Worm (Caenorhabditis elegans): ENCODE results near the gene fbxb-90.
"Not testable (repeated sequence)": the region's sequence is repeated elsewhere in the genome, so short reads cannot be mapped to it uniquely, and the experiment has no call there.

The fbxb-90 gene

ce11 chrII:3781238-3781637, 32.6 kb upstream of the fbxb-90 start:
- no peak for TF ChIP-seq tab-1 (GFP tag; IDR thresholded peaks at IDR 0.05)

DNA sequence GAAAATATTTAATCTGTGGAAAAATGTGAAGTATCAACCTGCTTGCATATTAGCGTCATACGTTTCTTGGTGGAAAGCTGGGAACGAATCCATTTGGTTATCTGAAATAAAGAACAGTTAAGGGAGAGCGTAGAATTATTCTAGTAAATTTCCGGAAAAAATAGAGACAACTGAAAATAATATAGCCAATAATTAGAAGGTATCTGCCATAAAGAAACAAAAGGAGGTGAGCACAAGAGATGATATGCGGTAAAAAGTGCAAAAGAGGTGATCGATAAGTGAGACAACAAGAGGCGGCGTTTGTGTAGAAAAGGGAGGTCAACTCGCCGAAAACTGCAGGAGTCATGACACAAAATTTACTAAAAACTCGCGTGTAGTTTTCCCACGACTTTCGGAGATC, 30.8 kb upstream of the fbxb-90 start, which contains the start of gene T24E12.11:
Gene T24E12.11, minus strand, starts transcription at position 101 of the 400 bp plus-strand sequence.
- TF ChIP-seq flt-1 (GFP tag; IDR thresholded peaks at IDR 0.05) (no peak), cog-1 (tag; optimal IDR thresholded peaks at IDR 0.05) (no peak), tab-1 (GFP tag; IDR thresholded peaks at IDR 0.05) (no peak), T22C8.4 (GFP tag; IDR thresholded peaks at IDR 0.05) (no peak), ztf-23 (GFP tag; IDR thresholded peaks at IDR 0.05) (no peak), ztf-29 (GFP tag; IDR thresholded peaks at IDR 0.05) (no peak), ref-1 (GFP tag; conservative IDR thresholded peaks at IDR 0.05) (no peak), med-1 (GFP tag; optimal IDR thresholded peaks at IDR 0.05; ENCODE audit: insufficient read depth) (no peak), klf-2 (GFP tag; conservative IDR thresholded peaks at IDR 0.05) (no peak)

- TF ChIP-seq cog-1 (tag; optimal IDR thresholded peaks at IDR 0.05) = no peak
- TF ChIP-seq T22C8.4 (GFP tag; IDR thresholded peaks at IDR 0.05) = no peak
- TF ChIP-seq ztf-29 (GFP tag; IDR thresholded peaks at IDR 0.05) = no peak
- no peak for TF ChIP-seq klf-2 (GFP tag; conservative IDR thresholded peaks at IDR 0.05)
- TF ChIP-seq ztf-23 (GFP tag; IDR thresholded peaks at IDR 0.05) = no peak
- no peak for TF ChIP-seq tab-1 (GFP tag; IDR thresholded peaks at IDR 0.05)
- TF ChIP-seq med-1 (GFP tag; optimal IDR thresholded peaks at IDR 0.05; ENCODE audit: insufficient read depth) = no peak
- TF ChIP-seq flt-1 (GFP tag; IDR thresholded peaks at IDR 0.05) = no peak
- no peak for TF ChIP-seq ref-1 (GFP tag; conservative IDR thresholded peaks at IDR 0.05)
Observed at ce11 chrII:3777802-3778201, 29.2 kb upstream of the fbxb-90 start.

ce11 chrII:3775719-3776118, 27.1 kb upstream of the fbxb-90 start, which contains the start of gene T24E12.3:
Gene T24E12.3, plus strand, starts transcription at chrII:3776019.
- TF ChIP-seq flt-1 (GFP tag; IDR thresholded peaks at IDR 0.05) = no peak
- TF ChIP-seq ref-1 (GFP tag; conservative IDR thresholded peaks at IDR 0.05) = no peak
- no peak for TF ChIP-seq ztf-23 (GFP tag; IDR thresholded peaks at IDR 0.05)
- TF ChIP-seq cog-1 (tag; optimal IDR thresholded peaks at IDR 0.05) = no peak
- no peak for TF ChIP-seq tab-1 (GFP tag; IDR thresholded peaks at IDR 0.05)
- TF ChIP-seq T22C8.4 (GFP tag; IDR thresholded peaks at IDR 0.05) = no peak
- no peak for TF ChIP-seq med-1 (GFP tag; optimal IDR thresholded peaks at IDR 0.05; ENCODE audit: insufficient read depth)
- no peak for TF ChIP-seq klf-2 (GFP tag; conservative IDR thresholded peaks at IDR 0.05)
- no peak for TF ChIP-seq ztf-29 (GFP tag; IDR thresholded peaks at IDR 0.05)

DNA sequence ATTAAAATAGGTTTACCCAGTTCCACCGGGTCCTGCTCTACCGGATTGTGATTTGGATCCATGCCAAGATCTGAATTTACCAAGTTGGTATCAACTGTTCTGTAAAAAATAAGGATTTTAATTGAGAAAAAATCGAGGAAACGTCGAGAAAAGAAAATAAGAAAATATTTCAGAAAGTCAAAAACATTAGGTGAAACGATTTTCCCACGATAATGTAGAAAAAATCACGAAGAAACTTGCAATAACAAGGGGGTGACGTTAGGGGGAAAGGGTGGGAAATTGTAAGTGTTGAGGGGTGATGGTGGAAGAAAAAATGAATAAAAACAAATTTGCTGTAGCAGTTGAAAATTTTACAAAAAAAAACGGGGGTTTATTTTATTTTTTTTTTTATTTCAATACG, 24.5 kb upstream of the fbxb-90 start, which contains the start of gene T24E12.10:
Gene T24E12.10, minus strand, starts transcription at position 101 of the 400 bp plus-strand sequence.
- TF ChIP-seq T22C8.4 (GFP tag; IDR thresholded peaks at IDR 0.05) (no peak), cog-1 (tag; optimal IDR thresholded peaks at IDR 0.05) (no peak), ztf-23 (GFP tag; IDR thresholded peaks at IDR 0.05) (no peak), klf-2 (GFP tag; conservative IDR thresholded peaks at IDR 0.05) (no peak), ref-1 (GFP tag; conservative IDR thresholded peaks at IDR 0.05) (no peak), med-1 (GFP tag; optimal IDR thresholded peaks at IDR 0.05; ENCODE audit: insufficient read depth) (no peak), tab-1 (GFP tag; IDR thresholded peaks at IDR 0.05) (no peak), flt-1 (GFP tag; IDR thresholded peaks at IDR 0.05) (no peak), ztf-29 (GFP tag; IDR thresholded peaks at IDR 0.05) (no peak)

DNA sequence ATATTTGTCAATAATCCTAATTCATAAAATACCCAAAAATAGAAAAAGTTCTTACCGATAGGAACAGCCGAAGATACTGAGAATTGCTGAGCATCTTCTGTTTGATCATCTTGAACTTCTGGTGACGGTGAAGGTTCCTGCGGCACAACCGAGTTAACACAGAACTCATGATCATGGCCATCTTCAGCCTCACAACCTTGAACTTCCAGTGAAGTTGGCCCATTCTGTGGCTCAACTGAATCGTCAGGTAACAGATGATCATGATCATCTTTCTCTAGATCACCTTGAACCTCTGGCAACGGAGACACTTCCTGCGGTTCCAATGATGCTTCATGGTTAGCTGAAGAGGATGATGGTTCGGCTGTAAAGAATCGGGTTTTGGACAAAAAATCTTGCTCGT, 23.0 kb upstream of the fbxb-90 start:
- no peak for TF ChIP-seq ref-1 (GFP tag; conservative IDR thresholded peaks at IDR 0.05)
- TF ChIP-seq tab-1 (GFP tag; IDR thresholded peaks at IDR 0.05) = no peak
- no peak for TF ChIP-seq ztf-23 (GFP tag; IDR thresholded peaks at IDR 0.05)
- TF ChIP-seq flt-1 (GFP tag; IDR thresholded peaks at IDR 0.05) = no peak
- TF ChIP-seq klf-2 (GFP tag; conservative IDR thresholded peaks at IDR 0.05) = no peak
- no peak for TF ChIP-seq med-1 (GFP tag; optimal IDR thresholded peaks at IDR 0.05; ENCODE audit: insufficient read depth)
- TF ChIP-seq T22C8.4 (GFP tag; IDR thresholded peaks at IDR 0.05) = no peak

- TF ChIP-seq tab-1 (GFP tag; IDR thresholded peaks at IDR 0.05) (no peak), klf-2 (GFP tag; conservative IDR thresholded peaks at IDR 0.05) (no peak), ztf-23 (GFP tag; IDR thresholded peaks at IDR 0.05) (no peak), flt-1 (GFP tag; IDR thresholded peaks at IDR 0.05) (no peak), med-1 (GFP tag; optimal IDR thresholded peaks at IDR 0.05; ENCODE audit: insufficient read depth) (no peak)
Observed at ce11 chrII:3764486-3764885, 15.9 kb upstream of the fbxb-90 start, which contains the start of gene srx-112. Gene srx-112, minus strand, starts transcription at chrII:3764586.

- not testable (repeated sequence) for TF ChIP-seq ztf-29, tab-1, ztf-23 (GFP tag; IDR thresholded peaks at IDR 0.05)
Observed at ce11 chrII:3761599-3761998, 13.0 kb upstream of the fbxb-90 start, which contains the start of gene T24E12.6. Gene T24E12.6, minus strand, starts transcription at chrII:3761699.

DNA sequence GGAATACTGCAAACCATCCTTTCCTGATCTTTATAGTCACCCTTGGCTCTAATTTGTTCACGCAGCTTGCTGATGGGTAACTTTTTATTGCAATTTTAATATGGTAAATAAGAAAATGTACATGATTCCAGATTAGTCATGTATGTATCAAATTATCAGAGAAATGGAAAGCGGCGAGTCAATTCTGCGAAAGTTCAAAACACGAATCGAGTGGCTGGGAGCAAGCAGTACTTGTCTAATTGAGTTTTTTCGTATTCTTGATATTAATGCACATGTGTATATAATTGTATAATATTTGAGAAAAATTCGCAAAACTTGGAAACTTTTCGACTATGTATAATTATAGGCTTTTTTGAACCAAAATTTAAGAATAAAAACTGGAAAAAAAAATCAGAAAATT, 10.4 kb upstream of the fbxb-90 start, which contains the start of gene T24E12.12:
Gene T24E12.12, plus strand, starts transcription at position 281 of the 400 bp plus-strand sequence.
- TF ChIP-seq cog-1 (tag; optimal IDR thresholded peaks at IDR 0.05) = no peak
- no peak for TF ChIP-seq med-1 (GFP tag; optimal IDR thresholded peaks at IDR 0.05; ENCODE audit: insufficient read depth)
- TF ChIP-seq ztf-29 (GFP tag; IDR thresholded peaks at IDR 0.05) = no peak
- TF ChIP-seq tab-1 (GFP tag; IDR thresholded peaks at IDR 0.05) = no peak
- no peak for TF ChIP-seq T22C8.4 (GFP tag; IDR thresholded peaks at IDR 0.05)
- no peak for TF ChIP-seq flt-1 (GFP tag; IDR thresholded peaks at IDR 0.05)
- no peak for TF ChIP-seq ztf-23 (GFP tag; IDR thresholded peaks at IDR 0.05)
- TF ChIP-seq klf-2 (GFP tag; conservative IDR thresholded peaks at IDR 0.05) = no peak
- no peak for TF ChIP-seq ref-1 (GFP tag; conservative IDR thresholded peaks at IDR 0.05)

DNA sequence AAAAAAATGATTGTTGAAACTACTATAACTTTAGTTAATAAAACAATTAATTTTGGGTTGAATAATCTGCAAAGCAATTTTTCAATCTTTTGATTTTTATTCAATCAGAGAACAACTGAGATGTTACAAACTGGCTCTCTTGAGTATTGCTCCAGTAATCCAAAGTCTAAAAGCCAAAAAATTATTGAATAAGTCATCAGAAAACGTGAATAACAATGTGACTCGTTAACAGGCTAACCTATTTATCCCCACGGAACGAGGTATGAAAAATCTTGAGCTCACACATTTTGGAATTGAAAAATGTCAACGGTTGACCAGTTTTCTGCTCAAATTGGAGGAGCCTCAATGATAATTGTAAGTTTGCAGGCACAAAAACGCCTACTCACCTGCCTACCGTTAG, 8.9 kb upstream of the fbxb-90 start, which contains the start of gene srx-111:
Gene srx-111, plus strand, starts transcription at position 301 of the 400 bp plus-strand sequence.
- no peak for TF ChIP-seq ztf-23 (GFP tag; IDR thresholded peaks at IDR 0.05)
- TF ChIP-seq tab-1 (GFP tag; IDR thresholded peaks at IDR 0.05) = no peak
- TF ChIP-seq cog-1 (tag; optimal IDR thresholded peaks at IDR 0.05) = no peak
- TF ChIP-seq flt-1 (GFP tag; IDR thresholded peaks at IDR 0.05) = no peak
- TF ChIP-seq T22C8.4 (GFP tag; IDR thresholded peaks at IDR 0.05) = no peak
- no peak for TF ChIP-seq klf-2 (GFP tag; conservative IDR thresholded peaks at IDR 0.05)
